Fruit fly (Drosophila melanogaster) whole organism, embryonic: ENCODE data around the gene fln.

Experiments used
- CG10543 ChIP-seq: fragments of 200-800 bp; sonication (Bioruptor generic); optimal IDR thresholded peaks from 3 replicates; lab custom pipeline; 2017; ENCODE audit warnings: missing biosample characterization, mild to moderate bottlenecking, missing genetic modification characterization, moderate library complexity
- CG11695 ChIP-seq: fragments of 200-800 bp; sonication (Bioruptor generic); IDR thresholded peaks from 3 replicates; pipeline ENCODE4 v1.3.6; 2022; ENCODE audit warnings: missing biosample characterization, missing genetic modification characterization
- CG11723 ChIP-seq: fragments of 200-800 bp; sonication (Bioruptor generic); optimal IDR thresholded peaks from 2 replicates; lab custom pipeline; 2017; ENCODE audit warnings: missing biosample characterization, mild to moderate bottlenecking, missing genetic modification characterization
- CG12155 ChIP-seq: fragments of 200-800 bp; sonication (Bioruptor generic); optimal IDR thresholded peaks from 3 replicates; lab custom pipeline; 2016; ENCODE audit warnings: missing biosample characterization, missing genetic modification characterization
- CG13624 ChIP-seq: fragments of 200-800 bp; sonication (Bioruptor generic); optimal IDR thresholded peaks from 2 replicates; lab custom pipeline; 2016; ENCODE audit warnings: missing biosample characterization, missing genetic modification characterization
- CG13775 ChIP-seq: fragments of 200-800 bp; sonication (Bioruptor generic); optimal IDR thresholded peaks from 3 replicates; lab custom pipeline; 2017; ENCODE audit warnings: missing biosample characterization, mild to moderate bottlenecking, missing genetic modification characterization
- CG14965 ChIP-seq: fragments of 200-800 bp; sonication (Bioruptor generic); optimal IDR thresholded peaks from 2 replicates; lab custom pipeline; 2016; ENCODE audit warnings: missing biosample characterization, missing genetic modification characterization, borderline replicate concordance
- CG15479 ChIP-seq: fragments of 200-800 bp; sonication (Bioruptor generic); optimal IDR thresholded peaks from 3 replicates; lab custom pipeline; 2019; ENCODE audit warnings: missing biosample characterization, mild to moderate bottlenecking, missing genetic modification characterization, moderate library complexity
- CG1603 ChIP-seq: fragments of 200-800 bp; sonication (Bioruptor generic); optimal IDR thresholded peaks from 2 replicates; lab custom pipeline; 2019; ENCODE audit warnings: missing biosample characterization, mild to moderate bottlenecking, missing genetic modification characterization, moderate library complexity
- CG16813 ChIP-seq: fragments of 200-800 bp; sonication (Bioruptor generic); IDR thresholded peaks from 3 replicates; pipeline ENCODE4 v1.3.6; 2022; ENCODE audit warnings: missing biosample characterization, missing genetic modification characterization; ENCODE audit not compliant: partially characterized antibody
- CG18764 ChIP-seq: fragments of 200-800 bp; sonication (Bioruptor generic); optimal IDR thresholded peaks from 3 replicates; lab custom pipeline; 2016; ENCODE audit warnings: missing biosample characterization, missing genetic modification characterization
- CG2116 ChIP-seq: fragments of 200-800 bp; sonication (Bioruptor generic); optimal IDR thresholded peaks from 3 replicates; lab custom pipeline; 2018; ENCODE audit warnings: missing biosample characterization, mild to moderate bottlenecking, missing genetic modification characterization
- CG3726 ChIP-seq: fragments of 200-800 bp; sonication (Bioruptor generic); IDR thresholded peaks from 3 replicates; pipeline ENCODE4, ENCODE4 v1.3.6; 2022; ENCODE audit warnings: missing biosample characterization, missing genetic modification characterization
- CG4404 ChIP-seq: fragments of 200-800 bp; sonication (Bioruptor generic); IDR thresholded peaks from 2 replicates; pipeline ENCODE4 v1.3.6; 2022; ENCODE audit warnings: missing biosample characterization, missing genetic modification characterization
- CG4424 ChIP-seq: fragments of 200-800 bp; sonication (Bioruptor generic); optimal IDR thresholded peaks from 3 replicates; lab custom pipeline; 2016; ENCODE audit warnings: missing biosample characterization, missing genetic modification characterization
- CG5180 ChIP-seq: fragments of 200-800 bp; sonication (Bioruptor generic); optimal IDR thresholded peaks from 3 replicates; lab custom pipeline; 2017; ENCODE audit warnings: missing biosample characterization, missing genetic modification characterization, mild to moderate bottlenecking, moderate library complexity, missing genetic modification reagents
- CG6689 ChIP-seq: fragments of 200-800 bp; sonication (Bioruptor generic); IDR thresholded peaks from 2 replicates; pipeline ENCODE4 v1.3.6; 2022; ENCODE audit warnings: missing biosample characterization, missing genetic modification characterization
- CG6854 ChIP-seq: fragments of 200-800 bp; sonication (Bioruptor generic); optimal IDR thresholded peaks from 3 replicates; lab custom pipeline; 2017; ENCODE audit warnings: missing biosample characterization, mild to moderate bottlenecking, missing genetic modification characterization
- CG7839 ChIP-seq: fragments of 200-800 bp; sonication (Bioruptor generic); optimal IDR thresholded peaks from 3 replicates; lab custom pipeline; 2018; ENCODE audit warnings: missing biosample characterization, mild to moderate bottlenecking, missing genetic modification characterization, moderate library complexity
- CG7928 ChIP-seq: fragments of 200-800 bp; sonication (Bioruptor generic); optimal IDR thresholded peaks from 2 replicates; lab custom pipeline; 2017; ENCODE audit warnings: missing biosample characterization, mild to moderate bottlenecking, missing genetic modification characterization
- CG8388 ChIP-seq: fragments of 200-800 bp; sonication (Bioruptor generic); optimal IDR thresholded peaks from 2 replicates; lab custom pipeline; 2019; ENCODE audit warnings: missing biosample characterization, mild to moderate bottlenecking, missing genetic modification characterization, moderate library complexity
- CG8478 ChIP-seq: fragments of >200 bp; optimal IDR thresholded peaks from 2 replicates; lab custom pipeline; 2018
- CG8924 ChIP-seq: fragments of 200-800 bp; optimal IDR thresholded peaks from 3 replicates; lab custom pipeline; 2019; ENCODE audit warnings: missing biosample characterization, mild to moderate bottlenecking, missing genetic modification characterization, moderate library complexity
- Drgx ChIP-seq: fragments of 200-800 bp; sonication (Bioruptor generic); IDR thresholded peaks from 2 replicates; pipeline ENCODE4 v1.3.6; 2022; ENCODE audit warnings: missing biosample characterization, missing genetic modification characterization
- E2f2 ChIP-seq: fragments of 200-800 bp; sonication (Bioruptor generic); IDR thresholded peaks from 2 replicates; pipeline ENCODE4 v1.3.6; 2022; ENCODE audit warnings: missing biosample characterization, missing genetic modification characterization
- Hey ChIP-seq: fragments of 200-800 bp; sonication (Bioruptor generic); optimal IDR thresholded peaks from 3 replicates; lab custom pipeline; 2018; ENCODE audit warnings: missing biosample characterization, mild to moderate bottlenecking, missing genetic modification characterization
- Ravus ChIP-seq: fragments of 200-800 bp; sonication (Bioruptor generic); IDR thresholded peaks from 2 replicates; pipeline ENCODE4 v1.3.6; 2022; ENCODE audit warnings: missing biosample characterization, missing genetic modification characterization
- Sox102F ChIP-seq: fragments of 200-800 bp; sonication (Bioruptor generic); optimal IDR thresholded peaks from 2 replicates; lab custom pipeline; 2018; ENCODE audit warnings: missing biosample characterization, mild to moderate bottlenecking, missing genetic modification characterization, moderate library complexity
- Taf1 ChIP-seq: fragments of 200-800 bp; sonication (Bioruptor generic); IDR thresholded peaks from 2 replicates; pipeline ENCODE4 v1.3.6; 2022; ENCODE audit warnings: missing biosample characterization, missing genetic modification characterization
- amos ChIP-seq: fragments of 200-800 bp; sonication (Bioruptor generic); IDR thresholded peaks from 2 replicates; pipeline ENCODE4 v1.3.6; 2022; ENCODE audit warnings: missing biosample characterization, missing genetic modification characterization; ENCODE audit not compliant: partially characterized antibody
- crc ChIP-seq: fragments of 200-800 bp; sonication (Bioruptor generic); optimal IDR thresholded peaks from 2 replicates; lab custom pipeline; 2016; ENCODE audit warnings: missing biosample characterization, missing genetic modification characterization
- dm ChIP-seq: fragments of 200-800 bp; sonication (Bioruptor generic); optimal IDR thresholded peaks from 3 replicates; lab custom pipeline; 2016; ENCODE audit warnings: missing biosample characterization, missing genetic modification characterization
- esg ChIP-seq: fragments of 200-800 bp; sonication (Bioruptor generic); conservative IDR thresholded peaks from 2 replicates; pipeline ENCODE4 v1.3.6; 2022; ENCODE audit warnings: missing biosample characterization, missing genetic modification characterization
- ftz-f1 ChIP-seq: fragments of 200-800 bp; sonication (Bioruptor generic); optimal IDR thresholded peaks from 2 replicates; lab custom pipeline; 2016; ENCODE audit warnings: missing biosample characterization, missing genetic modification characterization
- gro ChIP-seq: fragments of 200-800 bp; sonication (Bioruptor generic); optimal IDR thresholded peaks from 2 replicates; lab custom pipeline; 2016; ENCODE audit warnings: missing biosample characterization, missing genetic modification characterization
- her ChIP-seq: fragments of 200-800 bp; sonication (Bioruptor generic); optimal IDR thresholded peaks from 2 replicates; lab custom pipeline; 2016; ENCODE audit warnings: missing biosample characterization, missing genetic modification characterization
- pan ChIP-seq, 4 experiments: fragments of >200 bp in 3 of 4; fragments of 200-800 bp in 1 of 4; sonication (Bioruptor generic) in 1 of 4; optimal IDR thresholded peaks in 3 of 4; IDR thresholded peaks in 1 of 4; 2 replicates each; pipeline versions ENCODE4 v1.3.6 to Lab custom; 2017 to 2022; ENCODE audit warnings: missing biosample characterization in 2 of 4, missing genetic modification characterization in 2 of 4, mixed read lengths in 1 of 4
- row ChIP-seq: fragments of 200-800 bp; sonication (Bioruptor generic); IDR thresholded peaks from 3 replicates; pipeline ENCODE4 v1.3.6; 2022; ENCODE audit warnings: missing biosample characterization, missing genetic modification characterization
- sens ChIP-seq: fragments of 200-800 bp; sonication (Bioruptor generic); peaks from one replicate; lab custom pipeline; 2016; ENCODE audit warnings: missing biosample characterization, missing genetic modification characterization
- sim ChIP-seq: fragments of 200-800 bp; sonication (Bioruptor generic); IDR thresholded peaks from 2 replicates; pipeline ENCODE4 v1.3.6; 2022; ENCODE audit warnings: missing biosample characterization, missing genetic modification characterization
- so ChIP-seq: fragments of 200-800 bp; sonication (Bioruptor generic); IDR thresholded peaks from 3 replicates; pipeline ENCODE4 v1.3.6; 2022; ENCODE audit warnings: missing biosample characterization, missing genetic modification characterization
- stwl ChIP-seq: fragments of 200-800 bp; sonication (Bioruptor generic); optimal IDR thresholded peaks from 3 replicates; lab custom pipeline; 2018; ENCODE audit warnings: missing biosample characterization, mild to moderate bottlenecking, missing genetic modification characterization, moderate library complexity
- tx ChIP-seq: fragments of 200-800 bp; sonication (Bioruptor generic); optimal IDR thresholded peaks from 2 replicates; lab custom pipeline; 2016; ENCODE audit warnings: missing biosample characterization, missing genetic modification characterization
- wek ChIP-seq: fragments of 200-800 bp; sonication (Bioruptor generic); optimal IDR thresholded peaks from 3 replicates; lab custom pipeline; 2018; ENCODE audit warnings: missing biosample characterization, mild to moderate bottlenecking, missing genetic modification characterization, moderate library complexity
- zfh1 ChIP-seq: fragments of 200-800 bp; sonication (Bioruptor generic); IDR thresholded peaks from 3 replicates; pipeline ENCODE4 v1.3.6; 2022; ENCODE audit warnings: missing biosample characterization, missing genetic modification characterization

fln gene

DNA sequence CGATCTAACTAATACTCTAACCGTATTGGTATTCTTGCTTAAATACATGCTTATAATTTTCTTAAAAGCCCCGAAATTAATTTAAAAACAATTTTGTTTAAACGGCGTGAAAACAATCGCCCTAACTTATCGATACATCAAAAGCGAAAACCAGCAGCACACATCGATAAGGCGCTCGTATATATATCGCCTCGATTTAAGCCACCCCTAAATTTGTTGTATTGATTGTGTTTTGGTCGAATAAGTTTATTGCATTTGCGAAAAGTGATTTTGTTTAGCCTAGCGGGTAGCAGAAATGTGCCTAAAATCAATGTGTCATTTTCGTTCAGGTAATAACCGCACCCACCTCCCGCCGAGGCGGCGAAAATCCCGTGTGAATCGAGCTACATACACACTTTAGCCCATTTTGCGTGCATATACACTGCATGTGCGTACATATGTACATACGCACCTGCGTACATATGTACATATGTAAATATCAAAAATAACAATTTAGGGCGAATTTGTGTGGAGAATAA is 753 bp upstream of the fln start, which contains the start of the genes CG7646 and Nca (continued):
- peak; percentile 76 for TF ChIP-seq stwl (tag; lab: Kevin White, UChicago)
- no peak for TF ChIP-seq CG5180 (GFP tag; lab: Kevin White, UChicago)
- peak; percentile 87 for TF ChIP-seq CG2116 (GFP tag; lab: Kevin White, UChicago)
- peak; percentile 75 for TF ChIP-seq wek (GFP tag; lab: Kevin White, UChicago)
- no peak for TF ChIP-seq dm (GFP tag; lab: Kevin White, UChicago)
- TF ChIP-seq Sox102F (GFP tag; lab: Kevin White, UChicago) = no peak
- no peak for TF ChIP-seq CG8478 (lab: Kevin White, UChicago)
- TF ChIP-seq crc = no peak
- TF ChIP-seq CG16813 = peak; percentile 91
- TF ChIP-seq CG15479 (GFP tag; lab: Kevin White, UChicago) = peak; percentile 25
- TF ChIP-seq CG10543 (GFP tag; lab: Kevin White, UChicago) = peak; percentile 64
- no peak for TF ChIP-seq CG7928 (GFP tag; lab: Kevin White, UChicago)
- no peak for TF ChIP-seq CG7839 (tag; lab: Kevin White, UChicago)
- TF ChIP-seq CG12155 = no peak
- no peak for TF ChIP-seq tx (GFP tag; lab: Kevin White, UChicago)
- TF ChIP-seq Taf1 (GFP tag; lab: Robert Waterston, UW) = no peak
- no peak for TF ChIP-seq Hey
- no peak for TF ChIP-seq CG13624 (GFP tag; lab: Kevin White, UChicago)
- no peak for TF ChIP-seq CG13775 (GFP tag; lab: Kevin White, UChicago)
- no peak for TF ChIP-seq CG4404
- no peak for TF ChIP-seq CG8388 (GFP tag; lab: Kevin White, UChicago)
- TF ChIP-seq row (GFP tag; lab: Robert Waterston, UW) = peak; percentile 50; the same call in 1 of the 3 replicates
- no peak for TF ChIP-seq Ravus (GFP tag; lab: Robert Waterston, UW)
- no peak for TF ChIP-seq CG11723 (GFP tag; lab: Kevin White, UChicago)
- TF ChIP-seq her (GFP tag; lab: Kevin White, UChicago) = no peak
- TF ChIP-seq CG6689 (GFP tag; lab: Robert Waterston, UW) = no peak
- no peak for TF ChIP-seq esg (GFP tag; lab: Robert Waterston, UW)
- peak; percentile 50 for TF ChIP-seq CG8924 (tag; lab: Kevin White, UChicago)
- peak; percentile 74 for TF ChIP-seq CG1603 (tag; lab: Kevin White, UChicago)
- TF ChIP-seq CG18764 = no peak
- peak; percentile 73 for TF ChIP-seq E2f2
- no peak for TF ChIP-seq CG4424
- no peak for TF ChIP-seq CG3726 (GFP tag; lab: Robert Waterston, UW)
- TF ChIP-seq gro = no peak
- no peak for TF ChIP-seq Drgx (GFP tag; lab: Robert Waterston, UW)

- TF ChIP-seq pan (optimal IDR thresholded peaks at IDR 0.05; lab: Kevin White, UChicago) (no peak), pan (GFP tag; optimal IDR thresholded peaks at IDR 0.05 in 1 of 2, IDR thresholded peaks at IDR 0.05 in 1 of 2) (peak in 1 of 2 experiments; percentile 24), CG14965 (GFP tag; lab: Kevin White, UChicago) (no peak), amos (GFP tag; lab: Robert Waterston, UW) (no peak), row (GFP tag; lab: Robert Waterston, UW) (0 out of 3 replicates have a peak, but pooled peaks have one; percentile 23), zfh1 (GFP tag; lab: Robert Waterston, UW) (no peak), sim (no peak), ftz-f1 (no peak), CG6854 (no peak), CG11695 (no peak), sens (peak; percentile 71), so (GFP tag; lab: Robert Waterston, UW) (no peak)
Measured at dm6 chr3L:19988891-19989290, 2.1 kb downstream of the fln start, which contains the start of gene Csas. TSS of gene Csas (minus strand) at chr3L:19988991.
